Worm (Caenorhabditis elegans) whole organism, dauer: Measurements from ENCODE around the gene F55A11.6.

Experiments
- unc-62 ChIP-seq: sonication (generic microtip); optimal IDR thresholded peaks from 2 replicates; lab custom pipeline; 2017; ENCODE audit warnings: missing biosample characterization, missing genetic modification reagents, missing genetic modification characterization

The F55A11.6 gene

DNA sequence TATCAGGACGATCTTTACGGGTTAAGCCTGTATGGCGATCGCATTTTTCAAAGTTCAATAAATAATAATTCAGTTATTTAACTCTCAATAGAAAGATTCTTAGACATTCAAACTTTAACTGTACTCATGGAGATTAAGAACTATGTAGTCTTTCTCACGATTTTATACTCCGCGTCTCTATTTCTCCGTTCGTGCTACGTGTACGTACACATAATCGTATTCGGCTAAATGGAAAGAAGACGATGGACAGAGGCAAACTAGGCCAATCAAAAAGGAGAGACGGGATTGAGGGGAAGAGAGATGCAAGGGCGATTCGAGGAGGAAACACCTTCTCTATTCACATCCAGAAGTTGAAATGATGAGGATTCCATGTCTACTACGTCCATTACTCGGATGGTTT is 3.2 kb upstream of the F55A11.6 start, which contains the start of gene bus-18:
bus-18 (plus strand) TSS at position 301 of the 400 bp plus-strand sequence.
- TF ChIP-seq unc-62: no peak

DNA sequence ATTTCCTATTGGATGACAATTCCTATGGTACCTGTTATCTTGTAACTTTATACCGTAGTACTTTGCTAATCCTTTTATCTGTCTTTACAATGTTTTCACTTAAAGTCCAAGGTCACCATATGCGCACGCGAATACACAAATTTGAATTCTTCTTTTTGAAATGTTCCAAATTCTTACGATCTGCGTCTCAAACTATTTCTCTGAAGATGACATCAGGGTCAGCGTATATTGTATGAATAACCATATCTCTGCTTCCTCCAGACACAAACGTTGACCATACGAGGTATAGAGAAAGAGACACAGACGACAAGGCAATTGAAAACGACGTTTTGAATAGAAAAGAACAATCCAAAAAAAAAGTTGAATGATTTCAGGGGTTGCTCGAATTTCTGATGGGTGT is 2.7 kb upstream of the F55A11.6 start:
- TF ChIP-seq unc-62: no peak

DNA sequence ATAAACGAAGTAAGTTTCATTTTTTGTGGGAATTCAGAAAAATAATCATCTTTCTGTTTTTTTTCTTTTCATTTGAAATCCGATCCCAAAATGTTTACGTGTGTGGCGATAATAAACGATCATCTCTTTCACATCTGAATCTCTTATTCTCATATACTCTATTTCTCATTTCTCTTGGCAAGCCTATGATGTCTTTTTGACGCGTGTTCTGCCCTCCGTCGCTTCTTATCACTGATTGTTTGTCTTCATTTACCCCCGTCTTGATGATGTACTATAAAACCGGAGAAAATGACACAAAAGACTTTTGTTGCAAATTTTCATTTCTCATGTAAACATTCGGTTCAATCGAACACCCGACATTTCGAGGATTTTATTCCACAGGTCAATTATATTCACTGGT is 1.2 kb downstream of the F55A11.6 start:
- no peak for TF ChIP-seq unc-62

DNA sequence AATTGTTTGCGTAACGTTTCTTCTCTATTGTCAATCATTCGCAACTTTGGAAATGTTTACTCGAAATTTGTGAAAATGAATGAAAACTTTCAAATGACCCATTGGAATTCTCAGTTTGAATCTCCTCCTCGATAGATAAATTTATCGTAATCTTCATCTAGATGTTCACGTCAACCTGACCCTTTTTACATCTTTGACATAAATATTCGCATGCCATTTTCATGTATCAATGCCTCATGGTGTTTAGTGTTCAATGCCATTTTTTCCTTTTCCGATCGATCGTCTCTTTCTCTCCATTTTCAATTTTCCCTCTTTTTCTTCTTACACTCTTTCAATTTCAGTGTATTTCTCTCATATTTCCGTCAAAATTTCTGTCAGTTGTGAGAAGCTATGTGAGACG is 2.7 kb downstream of the F55A11.6 start:
- no peak for TF ChIP-seq unc-62

DNA sequence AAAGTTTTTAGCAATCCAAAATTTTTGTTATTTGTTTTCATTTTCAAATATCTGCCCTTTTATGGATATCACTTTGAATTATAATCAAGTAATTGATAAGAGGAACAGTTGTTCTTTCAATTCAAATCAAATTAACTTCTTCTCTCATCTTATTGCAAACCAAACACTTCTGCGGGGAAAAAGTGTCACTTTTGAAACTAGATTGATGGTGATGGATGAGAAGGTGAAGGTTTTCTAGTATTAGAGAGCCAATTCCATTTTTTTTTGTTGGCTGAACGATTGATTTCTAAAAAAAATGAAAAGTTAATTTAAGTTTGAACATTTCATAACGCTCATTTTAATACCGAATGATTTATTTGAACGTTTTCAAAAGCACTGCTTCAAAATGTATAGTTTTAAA is 3.2 kb downstream of the F55A11.6 start:
- TF ChIP-seq unc-62: no peak

DNA sequence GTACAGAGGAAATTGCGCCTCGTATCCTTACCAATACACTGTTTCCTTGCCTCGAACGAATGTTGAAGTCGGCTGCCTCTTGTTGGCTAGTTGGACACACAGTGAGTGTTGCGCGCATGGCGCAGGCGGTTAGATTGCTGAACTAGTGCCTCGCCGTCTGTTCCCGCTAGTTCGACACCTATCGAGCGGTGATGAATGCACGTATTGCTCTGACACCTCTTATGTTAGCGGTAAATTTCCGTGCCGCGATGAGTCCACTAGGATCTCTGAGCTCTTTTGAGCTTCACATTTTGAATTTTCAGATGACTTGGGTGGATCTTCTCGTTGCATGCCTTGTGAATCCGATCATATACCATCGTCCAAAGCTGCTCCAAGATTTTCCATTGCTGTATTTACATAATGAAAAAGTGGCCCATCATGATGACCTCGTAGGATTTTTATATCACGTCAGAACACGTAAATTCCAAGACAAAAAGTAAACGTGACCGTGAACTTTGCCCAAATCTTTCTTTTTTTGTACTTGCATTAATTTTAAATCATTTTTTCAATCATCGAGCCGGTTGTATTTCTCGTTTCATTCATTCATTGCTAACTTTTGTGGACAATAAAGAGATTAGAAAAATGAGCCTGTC is 6.3 kb downstream of the F55A11.6 start, which contains the start of gene F55A11.11:
F55A11.11 (plus strand) TSS at position 341 of the 632 bp plus-strand sequence.
- TF ChIP-seq unc-62: no peak

DNA sequence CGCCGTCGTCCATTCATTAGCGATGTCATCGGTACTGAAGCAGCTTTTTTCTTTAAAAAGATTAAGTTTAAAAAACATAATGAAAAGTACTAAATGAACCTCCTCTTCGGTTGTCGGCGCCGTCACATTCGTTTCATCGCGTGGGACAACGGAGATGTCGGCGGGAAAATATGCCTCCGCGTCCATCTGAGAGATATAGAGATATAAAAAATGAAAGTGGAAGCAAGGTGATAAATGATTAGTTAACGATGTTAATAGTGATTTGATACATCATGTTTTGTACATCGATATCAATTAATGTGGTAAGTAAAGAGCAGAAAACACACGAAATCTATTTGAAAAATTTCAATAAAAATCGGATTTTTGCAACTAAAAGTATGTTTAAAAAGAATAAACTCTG is 10.6 kb downstream of the F55A11.6 start, which contains the start of gene F55A11.7:
F55A11.7 (minus strand) TSS at position 186 of the 400 bp plus-strand sequence.
- TF ChIP-seq unc-62: no peak

DNA sequence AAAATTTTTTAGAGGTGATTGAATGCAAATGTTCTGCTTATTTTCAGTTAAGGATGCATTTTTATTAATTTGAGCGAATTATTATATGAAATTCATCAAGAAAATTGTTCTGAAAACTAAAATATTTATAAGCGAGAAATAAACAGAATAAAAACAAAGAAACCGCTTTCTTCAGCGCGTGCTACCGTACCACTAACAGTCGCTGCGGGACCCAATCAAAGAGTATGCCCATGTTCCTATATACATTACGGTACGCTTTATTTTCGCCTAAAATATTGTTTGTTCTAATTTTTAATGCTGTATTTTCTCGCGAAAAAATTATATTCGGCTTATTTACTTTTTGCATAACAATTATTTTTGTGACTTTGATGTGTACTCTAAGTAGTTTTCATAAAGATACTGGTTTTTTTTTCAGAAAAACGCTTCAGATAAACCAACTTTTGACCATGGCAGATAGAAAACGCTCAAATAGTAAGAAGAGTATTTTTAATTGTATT is 11.2 kb downstream of the F55A11.6 start, which contains the start of gene F55A11.8:
F55A11.8 (plus strand) TSS at position 447 of the 497 bp plus-strand sequence.
- no peak for TF ChIP-seq unc-62

DNA sequence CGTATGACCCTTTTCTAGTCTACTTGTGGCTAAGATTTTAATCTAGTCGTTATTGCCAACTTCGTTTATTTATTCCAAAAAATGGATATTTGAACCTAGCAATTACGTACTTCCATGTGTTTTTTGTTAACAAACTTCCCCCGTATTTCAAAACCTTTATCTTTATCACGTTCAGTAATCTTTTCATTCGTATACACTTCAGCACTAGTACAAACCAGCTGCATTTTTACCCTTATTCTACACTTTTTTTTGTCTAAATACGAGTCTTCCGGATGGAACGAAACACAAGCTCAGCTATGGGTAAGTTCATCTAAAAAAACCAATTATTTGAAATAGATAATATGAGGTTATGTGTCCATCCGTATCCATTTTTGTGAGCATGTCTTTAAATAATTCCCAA is 12.8 kb downstream of the F55A11.6 start, which contains the start of gene D2023.1:
D2023.1 (plus strand) TSS at position 77 of the 400 bp plus-strand sequence.
- no peak for TF ChIP-seq unc-62

DNA sequence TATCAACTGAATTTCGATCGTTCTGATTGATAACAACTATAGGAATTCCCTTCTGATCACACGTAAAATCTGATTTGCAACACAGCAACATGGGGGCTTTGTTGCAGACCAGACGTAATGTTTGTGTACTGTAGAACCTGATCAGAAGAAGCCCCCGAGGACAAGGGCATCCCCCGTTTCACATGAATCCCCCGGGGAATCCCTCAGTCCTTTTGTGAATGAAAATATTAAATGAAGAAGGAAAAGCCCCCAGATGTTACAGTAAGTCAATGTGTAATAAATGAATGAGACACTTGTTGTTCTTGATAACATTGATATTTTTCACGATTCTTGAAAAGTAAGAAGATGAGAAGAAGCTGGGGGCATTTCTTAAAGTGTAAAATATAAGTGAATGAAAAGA is 17.5 kb downstream of the F55A11.6 start:
- no peak for TF ChIP-seq unc-62

DNA sequence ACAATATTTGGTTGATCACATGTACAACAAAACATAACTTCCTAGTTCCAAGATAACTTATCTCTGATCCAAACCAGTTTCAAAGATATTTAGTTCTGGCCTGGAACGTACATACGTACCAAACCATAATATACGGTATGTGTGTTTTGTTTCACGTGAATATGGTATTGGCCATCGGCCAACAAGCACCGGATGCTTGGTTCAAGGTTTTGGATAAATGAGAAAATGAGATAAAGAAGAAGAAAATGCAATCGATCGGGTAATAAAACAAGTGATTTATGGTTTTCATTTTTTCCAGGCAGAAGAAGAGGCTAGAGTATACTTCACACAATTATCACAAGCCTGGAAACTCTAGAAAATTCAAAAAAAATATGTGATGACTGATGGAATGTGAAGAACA is 18.7 kb downstream of the F55A11.6 start:
- TF ChIP-seq unc-62: no peak

DNA sequence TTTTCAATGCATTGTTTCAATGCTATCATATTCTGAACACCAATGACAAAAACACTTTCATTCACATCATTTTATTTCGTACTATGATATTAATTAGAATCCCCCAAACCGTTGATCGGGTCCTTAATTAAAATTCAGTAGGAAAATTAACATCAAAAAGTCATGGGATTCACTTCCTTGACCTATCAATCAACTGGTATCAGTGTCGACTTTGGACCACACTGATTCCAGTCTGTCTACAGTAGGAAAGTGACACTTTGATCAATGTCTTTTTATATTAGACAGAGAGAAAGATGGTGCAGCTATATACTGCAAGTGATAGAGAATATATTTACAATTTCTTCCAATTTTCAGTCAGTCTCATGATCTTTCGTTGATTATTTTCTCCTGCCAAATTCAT is 19.7 kb downstream of the F55A11.6 start:
- no peak for TF ChIP-seq unc-62

DNA sequence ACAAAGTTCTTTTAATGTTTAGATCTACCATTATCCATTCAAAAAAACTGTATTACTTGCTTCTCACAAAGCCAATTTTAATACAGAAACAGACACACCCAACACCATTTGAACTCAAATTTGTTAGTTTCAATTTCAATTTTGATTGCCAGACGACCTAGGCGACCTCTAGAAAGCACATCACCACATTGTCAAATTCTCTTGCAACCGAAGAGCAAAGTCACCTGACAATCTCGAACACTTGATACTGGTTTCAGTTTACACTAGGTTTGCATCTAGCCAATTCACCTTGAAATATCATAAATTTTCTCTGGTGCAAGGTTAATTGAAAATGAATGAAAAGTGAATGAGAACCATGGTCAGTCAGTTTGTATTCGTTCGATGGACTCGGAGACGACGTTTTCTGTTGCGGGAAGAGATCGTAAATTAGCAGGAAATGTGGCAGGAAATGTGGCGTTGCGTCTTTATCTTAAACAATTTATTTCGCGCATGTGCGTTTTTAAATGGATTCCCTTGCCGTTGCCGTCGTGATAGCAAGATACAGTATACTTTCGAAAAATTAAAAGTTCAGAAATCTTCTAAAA is 20.7 kb downstream of the F55A11.6 start:
- no peak for TF ChIP-seq unc-62

DNA sequence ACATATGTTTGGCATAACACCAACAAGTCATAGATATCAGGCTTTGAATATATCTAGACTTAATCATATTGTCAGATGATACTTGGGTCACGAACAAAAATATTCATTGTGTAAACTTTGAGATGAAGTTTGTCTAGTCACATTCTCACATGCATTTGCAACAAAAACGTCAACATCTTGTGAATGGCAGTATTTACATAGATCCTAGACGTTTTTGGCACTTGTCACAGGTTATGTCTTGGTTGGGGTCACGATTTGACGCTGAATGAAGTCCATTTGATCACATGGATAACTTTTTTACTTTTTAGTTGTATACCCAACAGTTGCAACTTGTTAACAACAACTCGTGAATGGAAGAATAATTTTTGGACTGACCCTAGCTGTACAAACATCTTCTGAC is 21.7 kb downstream of the F55A11.6 start:
- no peak for TF ChIP-seq unc-62

DNA sequence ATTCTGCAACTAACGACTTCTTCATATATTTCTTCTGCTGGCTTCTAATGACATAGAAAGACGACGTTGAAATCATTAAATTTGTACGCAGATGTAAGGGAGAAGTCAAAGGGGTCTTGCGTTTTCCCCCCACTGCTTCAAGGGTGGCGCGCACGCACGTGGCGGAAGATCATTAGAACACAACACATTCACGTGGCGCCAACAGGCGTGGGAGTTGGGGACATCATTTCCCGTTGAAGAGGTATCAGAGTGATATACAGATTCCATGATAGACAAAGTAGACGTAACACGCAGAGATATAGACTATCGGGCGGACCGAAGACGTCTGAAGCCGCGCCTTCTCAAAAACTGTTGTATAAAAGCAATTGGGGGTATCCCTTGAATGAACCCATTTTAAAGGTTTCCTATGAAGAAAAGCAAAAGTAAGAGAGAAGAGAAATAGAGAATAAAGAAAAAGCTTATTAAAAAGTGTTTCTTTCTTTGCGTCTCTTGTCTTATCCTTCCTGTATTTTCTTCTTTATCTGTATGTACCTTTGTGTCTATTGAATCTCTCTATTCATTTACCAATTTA is 22.7 kb downstream of the F55A11.6 start:
- no peak for TF ChIP-seq unc-62

DNA sequence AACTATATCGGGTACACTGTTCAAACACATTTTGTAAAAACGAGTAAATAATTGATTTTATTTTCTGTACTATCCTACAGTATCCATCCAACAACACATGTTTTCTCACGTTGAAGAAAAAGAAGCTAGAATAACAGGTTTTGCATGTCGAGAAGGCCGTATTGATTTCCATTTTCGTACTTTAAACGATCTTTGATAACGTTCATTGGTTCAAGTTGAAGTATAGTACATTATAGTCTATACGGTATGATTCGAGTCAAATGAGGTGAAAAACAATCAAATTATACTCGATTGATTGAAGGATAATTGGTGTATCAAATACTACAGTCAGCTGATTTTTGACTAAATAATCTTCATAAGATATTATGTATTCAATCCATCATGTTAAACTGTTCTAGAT is 23.8 kb downstream of the F55A11.6 start:
- no peak for TF ChIP-seq unc-62

DNA sequence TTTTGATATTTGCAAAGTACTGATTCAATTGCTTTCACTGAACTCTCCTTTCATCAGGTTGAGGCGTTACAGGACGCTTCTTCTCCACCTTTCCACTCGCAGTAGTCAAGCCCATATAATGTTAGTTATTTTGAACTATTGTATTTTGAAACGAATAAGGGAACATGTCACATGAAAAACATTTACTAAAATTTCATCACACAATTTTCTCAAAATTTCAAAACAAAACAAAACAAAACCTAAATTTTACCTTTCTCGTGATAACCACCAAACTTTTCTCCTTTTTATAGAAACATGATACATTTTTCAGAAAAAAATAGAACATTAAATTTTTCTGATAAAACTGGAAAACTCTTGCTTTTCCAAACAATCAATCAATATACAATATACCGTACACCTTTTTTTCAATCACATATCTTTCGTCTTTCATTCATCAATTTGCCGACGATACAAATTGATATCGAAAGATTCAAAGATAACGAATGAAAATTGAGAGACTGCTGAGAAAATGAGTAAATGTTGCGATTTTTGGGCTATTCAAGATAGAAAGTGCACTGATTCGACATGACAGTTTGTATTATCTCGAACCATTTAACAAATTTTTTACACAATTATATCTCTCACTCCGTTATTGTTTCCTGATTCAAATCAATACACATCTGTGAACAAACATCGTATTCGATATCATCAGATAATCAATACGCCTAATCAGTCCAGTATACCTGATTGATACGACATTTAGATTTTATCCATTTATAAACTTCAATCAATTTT is 24.6 kb downstream of the F55A11.6 start:
- TF ChIP-seq unc-62: no peak
